Fruit fly (Drosophila melanogaster): Measurements from ENCODE around the gene tnc.

Gene tnc

dm6 chr3R:25054451-25055188 lies 70.4 kb downstream of the tnc start, which contains the start of gene CG31109 (continued):
- no peak for TF ChIP-seq Ada2b (GFP tag; IDR thresholded peaks at IDR 0.05)
- no peak for TF ChIP-seq vnd (GFP tag; IDR thresholded peaks at IDR 0.05; ENCODE audit: partially characterized antibody)
- peak; percentile 35; the same call in 1 of the 2 replicates for TF ChIP-seq H2.0 (GFP tag; IDR thresholded peaks at IDR 0.05)
- TF ChIP-seq CG12659 (GFP tag; optimal IDR thresholded peaks at IDR 0.05), result peak; percentile 48
- no peak for TF ChIP-seq NK7.1 (GFP tag; optimal IDR thresholded peaks at IDR 0.05)
- no peak for TF ChIP-seq CG11398 (GFP tag; optimal IDR thresholded peaks at IDR 0.05)
- no peak for TF ChIP-seq btn (GFP tag; optimal IDR thresholded peaks at IDR 0.05)
- no peak for TF ChIP-seq sqz (GFP tag; optimal IDR thresholded peaks at IDR 0.05)
- TF ChIP-seq CG17186 (GFP tag; optimal IDR thresholded peaks at IDR 0.05), result no peak
- TF ChIP-seq pb (GFP tag; optimal IDR thresholded peaks at IDR 0.05), result no peak
- no peak for TF ChIP-seq scrt (GFP tag; optimal IDR thresholded peaks at IDR 0.05)
- TF ChIP-seq hb (GFP tag; IDR thresholded peaks at IDR 0.05; ENCODE audit: partially characterized antibody), result no peak
- TF ChIP-seq rib (GFP tag; IDR thresholded peaks at IDR 0.05), result no peak
- TF ChIP-seq stc (GFP tag; IDR thresholded peaks at IDR 0.05), result no peak
- TF ChIP-seq CG12744 (GFP tag; optimal IDR thresholded peaks at IDR 0.05), result no peak
- 0 out of 2 replicates have a peak, but pooled peaks have one; percentile 17 for TF ChIP-seq CG14441 (GFP tag; IDR thresholded peaks at IDR 0.05)
- no peak for TF ChIP-seq CG9609 (GFP tag; optimal IDR thresholded peaks at IDR 0.05)
- TF ChIP-seq wek (GFP tag; optimal IDR thresholded peaks at IDR 0.05), result no peak
- TF ChIP-seq chm (GFP tag; IDR thresholded peaks at IDR 0.05), result no peak
- no peak for TF ChIP-seq otp (GFP tag; IDR thresholded peaks at IDR 0.05)
- peak; percentile 79 for TF ChIP-seq MBD-R2 (GFP tag; IDR thresholded peaks at IDR 0.05)
- TF ChIP-seq grn (GFP tag; optimal IDR thresholded peaks at IDR 0.05), result no peak
- TF ChIP-seq ab (GFP tag; optimal IDR thresholded peaks at IDR 0.05), result no peak
- TF ChIP-seq Ets65A (GFP tag), result no peak
- TF ChIP-seq croc (GFP tag; conservative IDR thresholded peaks at IDR 0.05), result no peak
- TF ChIP-seq Nf-YB (GFP tag; optimal IDR thresholded peaks at IDR 0.05), result no peak
- no peak for TF ChIP-seq danr (GFP tag; IDR thresholded peaks at IDR 0.05)
- no peak for TF ChIP-seq CG42726 (GFP tag; IDR thresholded peaks at IDR 0.05; ENCODE audit: partially characterized antibody)
- no peak for TF ChIP-seq pho (GFP tag; optimal IDR thresholded peaks at IDR 0.05)
- no peak for TF ChIP-seq CG9932 (GFP tag; IDR thresholded peaks at IDR 0.05)
- TF ChIP-seq zen2 (GFP tag; IDR thresholded peaks at IDR 0.05; ENCODE audit: partially characterized antibody), result no peak
- TF ChIP-seq CG3407 (GFP tag; optimal IDR thresholded peaks at IDR 0.05), result no peak
- TF ChIP-seq CG16813 (GFP tag; IDR thresholded peaks at IDR 0.05; ENCODE audit: partially characterized antibody), result peak; percentile 56; the same call in 2 of the 3 replicates
- no peak for TF ChIP-seq pan (optimal IDR thresholded peaks at IDR 0.05)
- TF ChIP-seq pan (GFP tag; optimal IDR thresholded peaks at IDR 0.05 in 1 of 2, IDR thresholded peaks at IDR 0.05 in 1 of 2), result peak in 1 of 2 experiments; percentile 38
- no peak for TF ChIP-seq jing (GFP tag; optimal IDR thresholded peaks at IDR 0.05)
- TF ChIP-seq D19A (tag; optimal IDR thresholded peaks at IDR 0.05), result peak; percentile 1
- TF ChIP-seq Deaf1 (tag; optimal IDR thresholded peaks at IDR 0.05), result no peak
- no peak for TF ChIP-seq CG2199 (GFP tag; IDR thresholded peaks at IDR 0.05)
- TF ChIP-seq Chrac-16 (GFP tag; optimal IDR thresholded peaks at IDR 0.05), result no peak

- TF ChIP-seq Vsx1 (GFP tag; optimal IDR thresholded peaks at IDR 0.05) (no peak), grau (tag; optimal IDR thresholded peaks at IDR 0.05) (peak; percentile 14), CG4617 (GFP tag; optimal IDR thresholded peaks at IDR 0.05; ENCODE audit: borderline replicate concordance) (peak; percentile 4), CG17359 (tag; optimal IDR thresholded peaks at IDR 0.05) (no peak), Pdp1 (GFP tag; optimal IDR thresholded peaks at IDR 0.05) (peak in 1 of 2 experiments; percentile 0), Dp (GFP tag; optimal IDR thresholded peaks at IDR 0.05) (peak; percentile 18), CG10979 (tag; optimal IDR thresholded peaks at IDR 0.05) (no peak), Bgb (GFP tag; IDR thresholded peaks at IDR 0.05; ENCODE audit: partially characterized antibody) (no peak), Lim3 (GFP tag; IDR thresholded peaks at IDR 0.05) (no peak), Nf-YC (tag; optimal IDR thresholded peaks at IDR 0.05) (peak; percentile 5), CG14710 (tag; optimal IDR thresholded peaks at IDR 0.05) (peak; percentile 17), CG11504 (tag; optimal IDR thresholded peaks at IDR 0.05) (no peak)
Measured at dm6 chr3R:25056016-25056415, 71.8 kb downstream of the tnc start, which contains the start of the genes CG31111 and stac. Gene CG31111, minus strand, starts transcription at chr3R:25056177. Gene stac, plus strand, starts transcription at chr3R:25056286.
